Fruit fly (Drosophila melanogaster) whole organism, prepupa: ENCODE results near the gene CG11726.

Experiments
- Blimp-1 ChIP-seq: fragments of 200-800 bp; sonication (Bioruptor generic); optimal IDR thresholded peaks from 3 replicates; lab custom pipeline; 2017; ENCODE audit warnings: missing biosample characterization, missing genetic modification characterization, mild to moderate bottlenecking, moderate library complexity, missing genetic modification reagents
- CG10631 ChIP-seq: fragments of 200-800 bp; sonication (Bioruptor generic); optimal IDR thresholded peaks from 2 replicates; lab custom pipeline; 2016; ENCODE audit warnings: missing biosample characterization, missing genetic modification characterization
- CG10669 ChIP-seq: fragments of 200-800 bp; sonication (Bioruptor generic); optimal IDR thresholded peaks from 3 replicates; lab custom pipeline; 2018; ENCODE audit warnings: missing biosample characterization, mild to moderate bottlenecking, missing genetic modification characterization, moderate library complexity
- CG11294 ChIP-seq: fragments of 200-800 bp; sonication (Bioruptor generic); IDR thresholded peaks from 2 replicates; pipeline ENCODE4 v1.3.6; 2022; ENCODE audit warnings: missing biosample characterization, missing genetic modification characterization
- CG11762 ChIP-seq: fragments of 200-800 bp; sonication (Bioruptor generic); optimal IDR thresholded peaks from 3 replicates; lab custom pipeline; 2016; ENCODE audit warnings: missing biosample characterization, missing genetic modification characterization; ENCODE audit not compliant: insufficient read depth
- CG11902 ChIP-seq: fragments of 200-800 bp; sonication (Bioruptor generic); optimal IDR thresholded peaks from 3 replicates; lab custom pipeline; 2016; ENCODE audit warnings: missing biosample characterization, missing genetic modification characterization
- CG1621 ChIP-seq: fragments of 200-800 bp; sonication (Bioruptor generic); optimal IDR thresholded peaks from 3 replicates; lab custom pipeline; 2018; ENCODE audit warnings: missing biosample characterization, mild to moderate bottlenecking, missing genetic modification characterization
- CG16779 ChIP-seq: fragments of 200-800 bp; sonication (Bioruptor generic); optimal IDR thresholded peaks from 3 replicates; lab custom pipeline; 2017; ENCODE audit warnings: missing biosample characterization, mild to moderate bottlenecking, missing genetic modification characterization
- CG3032 ChIP-seq: fragments of 200-800 bp; optimal IDR thresholded peaks from 2 replicates; lab custom pipeline; 2019; ENCODE audit warnings: missing biosample characterization, mild to moderate bottlenecking, missing genetic modification characterization, moderate library complexity
- CG31627 ChIP-seq: fragments of 200-800 bp; sonication (Bioruptor generic); optimal IDR thresholded peaks from 3 replicates; lab custom pipeline; 2016; ENCODE audit warnings: missing biosample characterization, missing genetic modification characterization
- CG32006 ChIP-seq: fragments of 200-800 bp; sonication (Bioruptor generic); optimal IDR thresholded peaks from 3 replicates; lab custom pipeline; 2017; ENCODE audit warnings: missing biosample characterization, mild to moderate bottlenecking, missing genetic modification characterization
- CG34406 ChIP-seq: fragments of 200-800 bp; sonication (Bioruptor generic); optimal IDR thresholded peaks from 3 replicates; lab custom pipeline; 2016; ENCODE audit warnings: missing biosample characterization, missing genetic modification characterization
- CG3919 ChIP-seq: fragments of 200-800 bp; sonication (Bioruptor generic); optimal IDR thresholded peaks from 3 replicates; lab custom pipeline; 2016; ENCODE audit warnings: missing biosample characterization, missing genetic modification characterization
- CG4318 ChIP-seq: fragments of 200-800 bp; sonication (Bioruptor generic); optimal IDR thresholded peaks from 3 replicates; lab custom pipeline; 2017; ENCODE audit warnings: missing biosample characterization, mild to moderate bottlenecking, missing genetic modification characterization
- CG6163 ChIP-seq: fragments of 200-800 bp; sonication (Bioruptor generic); IDR thresholded peaks from 3 replicates; pipeline ENCODE4 v1.3.6; 2022; ENCODE audit warnings: missing biosample characterization, missing genetic modification characterization
- CG6792 ChIP-seq: fragments of 200-800 bp; sonication (Bioruptor generic); optimal IDR thresholded peaks from 3 replicates; lab custom pipeline; 2016; ENCODE audit warnings: missing biosample characterization, missing genetic modification characterization
- CG6808 ChIP-seq: fragments of 200-800 bp; sonication (Bioruptor generic); optimal IDR thresholded peaks from 3 replicates; lab custom pipeline; 2017; ENCODE audit warnings: missing biosample characterization, missing genetic modification characterization, mild to moderate bottlenecking, moderate library complexity, missing genetic modification reagents
- CG6854 ChIP-seq: fragments of 200-800 bp; sonication (Bioruptor generic); optimal IDR thresholded peaks from 2 replicates; lab custom pipeline; 2017; ENCODE audit warnings: missing biosample characterization, mild to moderate bottlenecking, missing genetic modification characterization
- CG7368 ChIP-seq: fragments of 200-800 bp; sonication (Bioruptor generic); optimal IDR thresholded peaks from 3 replicates; lab custom pipeline; 2016; ENCODE audit warnings: missing biosample characterization, missing genetic modification characterization
- CG8119 ChIP-seq: fragments of 200-800 bp; sonication (Bioruptor generic); IDR thresholded peaks from 3 replicates; pipeline ENCODE4 v1.3.6; 2022; ENCODE audit warnings: missing biosample characterization, missing genetic modification characterization
- CG8319 ChIP-seq: fragments of 200-800 bp; sonication (Bioruptor generic); optimal IDR thresholded peaks from 3 replicates; lab custom pipeline; 2016; ENCODE audit warnings: missing biosample characterization, missing genetic modification characterization
- CG8632 ChIP-seq: fragments of 200-800 bp; sonication (Bioruptor generic); optimal IDR thresholded peaks from 3 replicates; lab custom pipeline; 2016; ENCODE audit warnings: missing biosample characterization, missing genetic modification characterization
- CG9139 ChIP-seq: fragments of 200-800 bp; sonication (Bioruptor generic); optimal IDR thresholded peaks from 3 replicates; lab custom pipeline; 2017; ENCODE audit warnings: missing biosample characterization, mild to moderate bottlenecking, missing genetic modification characterization
- Eip78C ChIP-seq: fragments of 200-800 bp; sonication (Bioruptor generic); peaks from one replicate; lab custom pipeline; 2016; ENCODE audit warnings: missing biosample characterization, missing genetic modification characterization
- Eip93F ChIP-seq: fragments of 200-800 bp; sonication (Bioruptor generic); optimal IDR thresholded peaks from 2 replicates; lab custom pipeline; 2016; ENCODE audit warnings: missing biosample characterization, mild to moderate bottlenecking, missing genetic modification characterization
- Ets21C ChIP-seq: fragments of 200-800 bp; sonication (Bioruptor generic); optimal IDR thresholded peaks from 3 replicates; lab custom pipeline; 2016; ENCODE audit warnings: missing biosample characterization, missing genetic modification characterization
- Ets96B ChIP-seq: fragments of 200-800 bp; optimal IDR thresholded peaks from 2 replicates; lab custom pipeline; 2019; ENCODE audit warnings: missing biosample characterization, mild to moderate bottlenecking, missing genetic modification characterization, moderate library complexity
- Gug ChIP-seq: fragments of 200-800 bp; sonication (Bioruptor generic); IDR thresholded peaks from 2 replicates; pipeline ENCODE4 v1.3.6; 2022; ENCODE audit warnings: missing biosample characterization, missing genetic modification characterization
- Hr39 ChIP-seq: fragments of 200-800 bp; sonication (Bioruptor generic); optimal IDR thresholded peaks from 2 replicates; lab custom pipeline; 2016; ENCODE audit warnings: missing biosample characterization, missing genetic modification characterization
- Hr4 ChIP-seq: fragments of 200-800 bp; sonication (Bioruptor generic); optimal IDR thresholded peaks from 3 replicates; lab custom pipeline; 2016; ENCODE audit warnings: missing biosample characterization, missing genetic modification characterization
- Lpt ChIP-seq: fragments of 200-800 bp; sonication (Bioruptor generic); optimal IDR thresholded peaks from 3 replicates; lab custom pipeline; 2016; ENCODE audit warnings: missing biosample characterization, missing genetic modification characterization
- Met ChIP-seq: fragments of 200-800 bp; sonication (Bioruptor generic); optimal IDR thresholded peaks from 3 replicates; lab custom pipeline; 2016; ENCODE audit warnings: missing biosample characterization, missing genetic modification characterization
- OdsH ChIP-seq: fragments of 200-800 bp; sonication (Bioruptor generic); optimal IDR thresholded peaks from 3 replicates; lab custom pipeline; 2016; ENCODE audit warnings: missing biosample characterization, missing genetic modification characterization
- Smox ChIP-seq: fragments of 200-800 bp; sonication (Bioruptor generic); optimal IDR thresholded peaks from 3 replicates; lab custom pipeline; 2016; ENCODE audit warnings: missing biosample characterization, missing genetic modification characterization
- Sox102F ChIP-seq: fragments of 200-800 bp; sonication (Bioruptor generic); optimal IDR thresholded peaks from 2 replicates; lab custom pipeline; 2016; ENCODE audit warnings: missing biosample characterization, mild to moderate bottlenecking, missing genetic modification characterization
- Sox15 ChIP-seq: fragments of 200-800 bp; sonication (Bioruptor generic); optimal IDR thresholded peaks from 3 replicates; lab custom pipeline; 2016; ENCODE audit warnings: missing biosample characterization, missing genetic modification characterization
- acj6 ChIP-seq: fragments of 200-800 bp; sonication (Bioruptor generic); optimal IDR thresholded peaks from 3 replicates; lab custom pipeline; 2016; ENCODE audit warnings: missing biosample characterization, missing genetic modification characterization
- cyc ChIP-seq: fragments of 200-800 bp; sonication (Bioruptor generic); optimal IDR thresholded peaks from 3 replicates; lab custom pipeline; 2016; ENCODE audit warnings: missing biosample characterization, missing genetic modification characterization
- dsx ChIP-seq: fragments of 200-800 bp; optimal IDR thresholded peaks from 3 replicates; lab custom pipeline; 2019; ENCODE audit warnings: missing biosample characterization, mild to moderate bottlenecking, missing genetic modification characterization, moderate library complexity; ENCODE audit not compliant: poor library complexity, severe bottlenecking
- eg ChIP-seq: fragments of 200-800 bp; sonication (Bioruptor generic); IDR thresholded peaks from 3 replicates; pipeline ENCODE4 v1.3.6; 2022; ENCODE audit warnings: missing biosample characterization, missing genetic modification characterization
- esn ChIP-seq: fragments of 200-800 bp; sonication (Bioruptor generic); optimal IDR thresholded peaks from 2 replicates; lab custom pipeline; 2016; ENCODE audit warnings: missing biosample characterization, mild to moderate bottlenecking, missing genetic modification characterization, moderate library complexity
- fd59A ChIP-seq: fragments of 200-800 bp; sonication (Bioruptor generic); optimal IDR thresholded peaks from 2 replicates; lab custom pipeline; 2017; ENCODE audit warnings: missing biosample characterization, mild to moderate bottlenecking, missing genetic modification characterization, missing genetic modification reagents
- fd85E ChIP-seq: fragments of 200-800 bp; sonication (Bioruptor generic); optimal IDR thresholded peaks from 3 replicates; lab custom pipeline; 2016; ENCODE audit warnings: missing biosample characterization, missing genetic modification characterization
- fkh ChIP-seq: fragments of 200-800 bp; sonication (Bioruptor generic); optimal IDR thresholded peaks from 3 replicates; lab custom pipeline; 2017; ENCODE audit warnings: missing biosample characterization, mild to moderate bottlenecking, missing genetic modification characterization, moderate library complexity
- net ChIP-seq: fragments of 200-800 bp; sonication (Bioruptor generic); optimal IDR thresholded peaks from 3 replicates; lab custom pipeline; 2016; ENCODE audit warnings: missing biosample characterization, missing genetic modification characterization
- pdm3 ChIP-seq: fragments of 200-800 bp; sonication (Bioruptor generic); optimal IDR thresholded peaks from 3 replicates; lab custom pipeline; 2016; ENCODE audit warnings: missing biosample characterization, missing genetic modification characterization
- salr ChIP-seq, 2 experiments: fragments of 200-800 bp; sonication (Bioruptor generic); optimal IDR thresholded peaks; 3 replicates each; lab custom pipeline; 2016 to 2018; ENCODE audit warnings: missing biosample characterization in 2 of 2, missing genetic modification characterization in 2 of 2, mild to moderate bottlenecking in 1 of 2
- spab ChIP-seq: fragments of 200-800 bp; sonication (Bioruptor generic); optimal IDR thresholded peaks from 2 replicates; lab custom pipeline; 2017; ENCODE audit warnings: missing biosample characterization, mild to moderate bottlenecking, missing genetic modification characterization, missing genetic modification reagents
- ss ChIP-seq, 2 experiments: fragments of 200-800 bp; sonication (Bioruptor generic); optimal IDR thresholded peaks; 2 replicates in 1 of 2; 3 replicates in 1 of 2; lab custom pipeline; 2017 to 2018; ENCODE audit warnings: mild to moderate bottlenecking in 2 of 2, missing biosample characterization in 2 of 2, missing genetic modification characterization in 2 of 2, moderate library complexity in 1 of 2
- svp ChIP-seq: fragments of 200-800 bp; sonication (Bioruptor generic); peaks from one replicate; lab custom pipeline; 2016; ENCODE audit warnings: missing biosample characterization, missing genetic modification characterization
- topi ChIP-seq: fragments of 200-800 bp; sonication (Bioruptor generic); optimal IDR thresholded peaks from 3 replicates; lab custom pipeline; 2016; ENCODE audit warnings: missing biosample characterization, missing genetic modification characterization

Gene CG11726

dm6 chr3L:11418041-11418674 lies 23.7 kb downstream of the CG11726 start:
- TF ChIP-seq Met (GFP tag; lab: Kevin White, UChicago) (peak; percentile 5), Sox102F (no peak), fd85E (GFP tag; lab: Kevin White, UChicago) (no peak), CG9139 (no peak), CG6163 (peak; percentile 61; the same call in 2 of the 3 replicates), esn (GFP tag; lab: Kevin White, UChicago) (no peak), CG16779 (no peak), CG32006 (GFP tag; lab: Kevin White, UChicago) (peak; percentile 35), CG6792 (GFP tag; lab: Kevin White, UChicago) (no peak), CG1621 (no peak), ss (GFP tag; optimal IDR thresholded peaks at IDR 0.05; lab: Kevin White, UChicago) (no peak), CG11294 (peak; percentile 20; the same call in 1 of the 2 replicates), Hr4 (GFP tag; lab: Kevin White, UChicago) (peak; percentile 58), OdsH (no peak), CG8632 (GFP tag; lab: Kevin White, UChicago) (no peak), CG6854 (GFP tag; lab: Kevin White, UChicago) (no peak), CG4318 (GFP tag; lab: Kevin White, UChicago) (no peak), CG8319 (GFP tag; lab: Kevin White, UChicago) (no peak), Eip93F (GFP tag; lab: Kevin White, UChicago) (no peak), Ets21C (GFP tag; lab: Kevin White, UChicago) (no peak), CG34406 (GFP tag; lab: Kevin White, UChicago) (no peak), topi (GFP tag; lab: Kevin White, UChicago) (no peak), salr (GFP tag; optimal IDR thresholded peaks at IDR 0.05; lab: Kevin White, UChicago) (no peak), Hr39 (GFP tag; lab: Kevin White, UChicago) (no peak), Sox15 (no peak), CG6808 (no peak), CG11902 (no peak), acj6 (GFP tag; lab: Kevin White, UChicago) (no peak), fd59A (GFP tag; lab: Kevin White, UChicago) (no peak), CG3919 (GFP tag; lab: Kevin White, UChicago) (peak; percentile 31), CG10669 (no peak), CG11762 (GFP tag; lab: Kevin White, UChicago) (no peak), spab (GFP tag; lab: Kevin White, UChicago) (no peak), Gug (GFP tag; lab: Robert Waterston, UW) (peak; percentile 25; the same call in 1 of the 2 replicates), CG10631 (peak; percentile 34), net (GFP tag; lab: Kevin White, UChicago) (no peak), Ets96B (tag; lab: Kevin White, UChicago) (no peak), CG31627 (GFP tag; lab: Kevin White, UChicago) (no peak), CG7368 (GFP tag; lab: Kevin White, UChicago) (no peak), dsx (no peak), eg (GFP tag; lab: Robert Waterston, UW) (peak; percentile 63; the same call in 2 of the 3 replicates), Eip78C (peak; percentile 66), Smox (no peak), Blimp-1 (no peak), cyc (no peak), CG8119 (peak; percentile 59), CG3032 (tag; lab: Kevin White, UChicago) (peak; percentile 18), fkh (GFP tag; lab: Kevin White, UChicago) (peak; percentile 38), svp (GFP tag; lab: Kevin White, UChicago) (peak; percentile 27), Lpt (GFP tag; lab: Kevin White, UChicago) (peak; percentile 13), pdm3 (GFP tag; lab: Kevin White, UChicago) (peak; percentile 2)
